Worm (Caenorhabditis elegans) whole organism, midembryonic: ENCODE data around the gene C14C10.10.

Source experiments
- T22C8.4 ChIP-seq: fragments of 200-800 bp; sonication (Bioruptor generic); IDR thresholded peaks from 2 replicates; pipeline ENCODE4 v1.3.6; 2022; ENCODE audit warnings: missing genetic modification characterization, missing compliant biosample characterization
- cog-1 ChIP-seq: sonication (generic microtip); optimal IDR thresholded peaks from 2 replicates; lab custom pipeline; 2016; ENCODE audit warnings: missing genetic modification characterization, missing compliant biosample characterization
- flt-1 ChIP-seq: fragments of 200-800 bp; sonication (Bioruptor generic); IDR thresholded peaks from 2 replicates; pipeline ENCODE4 v1.3.6; 2022; ENCODE audit warnings: missing genetic modification characterization, missing compliant biosample characterization
- klf-2 ChIP-seq: fragments of 200-800 bp; sonication (Bioruptor generic); conservative IDR thresholded peaks from 2 replicates; pipeline ENCODE4 v1.3.6; 2022; ENCODE audit warnings: missing genetic modification reagents, missing genetic modification characterization, missing compliant biosample characterization
- med-1 ChIP-seq: sonication (generic microtip); optimal IDR thresholded peaks from 2 replicates; lab custom pipeline; 2017; ENCODE audit warnings: missing genetic modification characterization, mild to moderate bottlenecking, missing compliant biosample characterization, antibody characterized with exemption, missing genetic modification reagents; ENCODE audit not compliant: insufficient read depth
- ref-1 ChIP-seq: fragments of 200-800 bp; sonication (Bioruptor generic); conservative IDR thresholded peaks from 2 replicates; pipeline ENCODE4 v1.3.6; 2022; ENCODE audit warnings: missing genetic modification reagents, missing genetic modification characterization, missing compliant biosample characterization
- tab-1 ChIP-seq: fragments of 200-800 bp; sonication (Bioruptor generic); IDR thresholded peaks from 2 replicates; pipeline ENCODE4 v1.3.6; 2022; ENCODE audit warnings: missing genetic modification characterization, missing compliant biosample characterization
- ztf-23 ChIP-seq: fragments of 200-800 bp; sonication (Bioruptor generic); IDR thresholded peaks from 2 replicates; pipeline ENCODE4 v1.3.6; 2022; ENCODE audit warnings: missing genetic modification reagents, missing genetic modification characterization, missing compliant biosample characterization
- ztf-29 ChIP-seq: fragments of 200-800 bp; sonication (Bioruptor generic); IDR thresholded peaks from 2 replicates; pipeline ENCODE4 v1.3.6; 2022; ENCODE audit warnings: missing genetic modification reagents, missing genetic modification characterization, missing compliant biosample characterization

Gene C14C10.10

DNA sequence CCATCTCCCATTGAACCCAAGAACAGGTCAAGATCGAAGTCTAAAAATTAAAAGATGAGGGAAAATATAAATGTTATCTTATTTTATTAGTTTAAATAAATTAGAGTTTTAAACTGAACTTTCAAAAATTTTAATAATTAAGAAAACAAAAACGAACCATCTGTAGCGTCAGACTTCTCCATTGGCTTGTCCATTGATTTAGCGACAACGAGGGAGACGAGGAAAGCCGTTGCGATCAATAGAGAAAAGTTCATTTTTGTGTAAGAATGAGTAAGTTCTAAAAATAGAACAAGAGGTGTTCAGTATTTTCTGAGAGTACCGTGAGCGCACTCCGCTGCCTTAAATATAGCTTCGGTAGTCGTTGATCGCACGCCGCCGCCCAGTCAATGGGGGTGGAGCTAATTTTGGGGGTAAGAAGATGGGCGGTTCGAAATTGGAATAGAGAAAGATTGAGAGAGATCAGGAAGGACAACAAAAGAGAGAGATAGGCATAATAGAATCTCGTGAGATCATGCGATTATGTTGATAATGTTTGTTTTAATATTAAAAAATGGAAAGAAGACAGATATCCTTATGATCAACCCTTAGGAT is 48.8 kb downstream of the C14C10.10 start, which contains the start of gene F45D3.3:
Gene F45D3.3, minus strand, starts transcription at position 350 of the 591 bp plus-strand sequence.
- TF ChIP-seq ztf-23 (GFP tag; lab: Robert Waterston, UW), result no peak
- no peak for TF ChIP-seq flt-1
- no peak for TF ChIP-seq cog-1 (tag; lab: Kevin White, UChicago)
- TF ChIP-seq ref-1, result no peak
- no peak for TF ChIP-seq klf-2 (GFP tag; lab: Robert Waterston, UW)
- TF ChIP-seq tab-1 (GFP tag; lab: Robert Waterston, UW), result no peak
- TF ChIP-seq T22C8.4 (GFP tag; lab: Robert Waterston, UW), result no peak
- no peak for TF ChIP-seq ztf-29 (GFP tag; lab: Robert Waterston, UW)
- no peak for TF ChIP-seq med-1 (GFP tag; lab: Kevin White, UChicago)

DNA sequence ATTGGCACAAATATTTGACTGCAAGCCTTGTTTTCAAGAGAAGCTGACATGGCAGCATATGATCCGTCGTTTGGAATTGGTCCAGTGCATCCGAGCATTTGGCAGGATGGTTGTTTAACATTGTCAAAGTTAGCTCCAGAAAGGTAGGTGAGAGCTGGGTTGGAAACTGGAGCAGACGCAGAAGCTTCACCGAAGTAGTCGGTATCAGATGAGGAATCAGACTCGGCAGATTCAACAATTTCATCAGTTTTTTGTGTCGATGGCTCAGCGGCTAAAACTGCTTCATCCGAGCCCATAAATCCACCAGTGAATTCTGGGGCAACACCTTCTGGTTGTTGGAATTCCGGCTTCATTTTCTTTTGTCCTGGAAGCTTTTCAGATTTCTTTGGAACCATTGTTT is 49.3 kb downstream of the C14C10.10 start:
- TF ChIP-seq tab-1 (GFP tag; lab: Robert Waterston, UW), result no peak
